Fruit fly (Drosophila melanogaster) whole organism, embryonic: ENCODE results near the gene CG3348.

ENCODE experiments used
- Adf1 ChIP-seq: fragments of 200-800 bp; sonication (Bioruptor generic); IDR thresholded peaks from 2 replicates; pipeline ENCODE4 v1.3.6; 2022; ENCODE audit warnings: missing biosample characterization, missing genetic modification characterization
- Antp ChIP-seq: fragments of 200-800 bp; sonication (Bioruptor generic); optimal IDR thresholded peaks from 3 replicates; lab custom pipeline; 2016; ENCODE audit warnings: missing biosample characterization, missing genetic modification characterization
- Bdp1 ChIP-seq: fragments of 200-800 bp; sonication (Bioruptor generic); optimal IDR thresholded peaks from 3 replicates; lab custom pipeline; 2016; ENCODE audit warnings: missing biosample characterization, missing genetic modification characterization
- CG13296 ChIP-seq: fragments of 200-800 bp; sonication (Bioruptor generic); optimal IDR thresholded peaks from 3 replicates; lab custom pipeline; 2018; ENCODE audit warnings: missing biosample characterization, mild to moderate bottlenecking, missing genetic modification characterization
- CG13894 ChIP-seq: fragments of 200-800 bp; sonication (Bioruptor generic); optimal IDR thresholded peaks from 3 replicates; lab custom pipeline; 2018; ENCODE audit warnings: missing biosample characterization, mild to moderate bottlenecking, missing genetic modification characterization, moderate library complexity
- CG17568 ChIP-seq: fragments of 200-800 bp; sonication (Bioruptor generic); optimal IDR thresholded peaks from 2 replicates; lab custom pipeline; 2018; ENCODE audit warnings: missing biosample characterization, mild to moderate bottlenecking, missing genetic modification characterization, moderate library complexity
- CG1832 ChIP-seq: fragments of 200-800 bp; sonication (Bioruptor generic); optimal IDR thresholded peaks from 2 replicates; lab custom pipeline; 2017; ENCODE audit warnings: missing biosample characterization, mild to moderate bottlenecking, missing genetic modification characterization, inconsistent platforms
- CG18599 ChIP-seq: fragments of 200-800 bp; sonication (Bioruptor generic); optimal IDR thresholded peaks from 3 replicates; lab custom pipeline; 2017; ENCODE audit warnings: missing biosample characterization, missing genetic modification characterization, mild to moderate bottlenecking, moderate library complexity, missing genetic modification reagents
- CG2889 ChIP-seq: fragments of 200-800 bp; sonication (Bioruptor generic); IDR thresholded peaks from 3 replicates; pipeline ENCODE4 v1.3.6; 2022; ENCODE audit warnings: missing biosample characterization, missing genetic modification characterization
- CG30431 ChIP-seq: fragments of 200-800 bp; sonication (Bioruptor generic); optimal IDR thresholded peaks from 2 replicates; lab custom pipeline; 2017; ENCODE audit warnings: missing biosample characterization, missing genetic modification characterization
- CG3281 ChIP-seq: fragments of 200-800 bp; sonication (Bioruptor generic); optimal IDR thresholded peaks from 3 replicates; lab custom pipeline; 2017; ENCODE audit warnings: missing biosample characterization, mild to moderate bottlenecking, missing genetic modification characterization
- CG3838 ChIP-seq: fragments of 200-800 bp; sonication (Bioruptor generic); optimal IDR thresholded peaks from 3 replicates; lab custom pipeline; 2016; ENCODE audit warnings: missing biosample characterization, missing genetic modification characterization
- CG6175 ChIP-seq: fragments of 200-800 bp; sonication (Bioruptor generic); IDR thresholded peaks from 3 replicates; pipeline ENCODE4 v1.3.6; 2022; ENCODE audit warnings: missing biosample characterization, missing genetic modification characterization
- CG7271 ChIP-seq: fragments of 200-800 bp; sonication (Bioruptor generic); optimal IDR thresholded peaks from 2 replicates; lab custom pipeline; 2018; ENCODE audit warnings: missing biosample characterization, mild to moderate bottlenecking, missing genetic modification characterization, moderate library complexity
- CG9609 ChIP-seq: fragments of 200-800 bp; sonication (Bioruptor generic); optimal IDR thresholded peaks from 3 replicates; lab custom pipeline; 2016; ENCODE audit warnings: missing biosample characterization, missing genetic modification characterization
- CG9876 ChIP-seq: fragments of 200-800 bp; sonication (Bioruptor generic); optimal IDR thresholded peaks from 2 replicates; lab custom pipeline; 2016; ENCODE audit warnings: missing biosample characterization, missing genetic modification characterization
- Dip2 ChIP-seq: fragments of 200-800 bp; sonication (Bioruptor generic); IDR thresholded peaks from 2 replicates; pipeline ENCODE4 v1.3.6; 2022; ENCODE audit warnings: missing biosample characterization, missing genetic modification characterization
- Dref ChIP-seq: fragments of 200-800 bp; sonication (Bioruptor generic); IDR thresholded peaks from 2 replicates; pipeline ENCODE4 v1.3.6; 2022; ENCODE audit warnings: missing biosample characterization, missing genetic modification characterization
- Drgx ChIP-seq: fragments of 200-800 bp; sonication (Bioruptor generic); IDR thresholded peaks from 2 replicates; pipeline ENCODE4 v1.3.6; 2022; ENCODE audit warnings: missing biosample characterization, missing genetic modification characterization
- Elba2 ChIP-seq: fragments of 200-800 bp; sonication (Bioruptor generic); optimal IDR thresholded peaks from 3 replicates; lab custom pipeline; 2016; ENCODE audit warnings: missing biosample characterization, missing genetic modification characterization
- H15 ChIP-seq: fragments of 200-800 bp; sonication (Bioruptor generic); IDR thresholded peaks from 3 replicates; pipeline ENCODE4 v1.3.6; 2022; ENCODE audit warnings: missing biosample characterization, missing genetic modification characterization
- Hmr ChIP-seq: fragments of 200-800 bp; sonication (Bioruptor generic); optimal IDR thresholded peaks from 3 replicates; lab custom pipeline; 2017; ENCODE audit warnings: mild to moderate bottlenecking, missing biosample characterization, missing genetic modification reagents, missing genetic modification characterization
- MESR4 ChIP-seq: fragments of 200-800 bp; sonication (Bioruptor generic); optimal IDR thresholded peaks from 2 replicates; lab custom pipeline; 2018; ENCODE audit warnings: missing biosample characterization, mild to moderate bottlenecking, missing genetic modification characterization, moderate library complexity
- NC2β ChIP-seq: fragments of 200-800 bp; sonication (Bioruptor generic); optimal IDR thresholded peaks from 2 replicates; lab custom pipeline; 2016; ENCODE audit warnings: missing biosample characterization, missing genetic modification characterization
- NFAT ChIP-seq: fragments of 200-800 bp; sonication (Bioruptor generic); IDR thresholded peaks from 2 replicates; pipeline ENCODE4 v1.3.6; 2022; ENCODE audit warnings: missing biosample characterization, missing genetic modification characterization
- Oaz ChIP-seq: fragments of 200-800 bp; sonication (Bioruptor generic); IDR thresholded peaks from 2 replicates; pipeline ENCODE4 v1.3.6; 2022; ENCODE audit warnings: missing biosample characterization, missing genetic modification characterization
- Ravus ChIP-seq: fragments of 200-800 bp; sonication (Bioruptor generic); IDR thresholded peaks from 2 replicates; pipeline ENCODE4 v1.3.6; 2022; ENCODE audit warnings: missing biosample characterization, missing genetic modification characterization
- ash1 ChIP-seq: fragments of 200-800 bp; sonication (Bioruptor generic); optimal IDR thresholded peaks from 2 replicates; lab custom pipeline; 2018; ENCODE audit warnings: missing biosample characterization, mild to moderate bottlenecking, missing genetic modification characterization
- btn ChIP-seq: fragments of 200-800 bp; sonication (Bioruptor generic); optimal IDR thresholded peaks from 2 replicates; lab custom pipeline; 2016; ENCODE audit warnings: missing biosample characterization, missing genetic modification characterization
- cad ChIP-seq: fragments of >200 bp; optimal IDR thresholded peaks from 2 replicates; lab custom pipeline; 2017; ENCODE audit warnings: missing biosample characterization, missing genetic modification characterization
- dan ChIP-seq: fragments of 200-800 bp; sonication (Bioruptor generic); IDR thresholded peaks from 2 replicates; pipeline ENCODE4 v1.3.6; 2022; ENCODE audit warnings: missing biosample characterization, missing genetic modification characterization
- dmrt99B ChIP-seq: fragments of 200-800 bp; sonication (Bioruptor generic); optimal IDR thresholded peaks from 2 replicates; lab custom pipeline; 2018; ENCODE audit warnings: missing biosample characterization, mild to moderate bottlenecking, missing genetic modification characterization, moderate library complexity
- gcm2 ChIP-seq: fragments of 200-800 bp; sonication (Bioruptor generic); optimal IDR thresholded peaks from 2 replicates; lab custom pipeline; 2016; ENCODE audit warnings: missing biosample characterization, missing genetic modification characterization
- gro ChIP-seq: fragments of 200-800 bp; sonication (Bioruptor generic); optimal IDR thresholded peaks from 2 replicates; lab custom pipeline; 2016; ENCODE audit warnings: missing biosample characterization, missing genetic modification characterization
- kay ChIP-seq: fragments of 200-800 bp; sonication (Bioruptor generic); optimal IDR thresholded peaks from 2 replicates; lab custom pipeline; 2016; ENCODE audit warnings: missing biosample characterization, missing genetic modification characterization
- lov ChIP-seq, 2 experiments: fragments of 200-800 bp in 1 of 2; fragments of >200 bp in 1 of 2; sonication (Bioruptor generic) in 1 of 2; IDR thresholded peaks in 1 of 2; optimal IDR thresholded peaks in 1 of 2; 2 replicates in 1 of 2; 3 replicates in 1 of 2; pipeline versions ENCODE4 v1.3.6 to Lab custom; 2017 to 2022; ENCODE audit warnings: missing biosample characterization in 1 of 2, missing genetic modification characterization in 1 of 2
- maf-S ChIP-seq: fragments of 200-800 bp; sonication (Bioruptor generic); optimal IDR thresholded peaks from 2 replicates; lab custom pipeline; 2016; ENCODE audit warnings: missing biosample characterization, missing genetic modification characterization
- pros ChIP-seq: fragments of 200-800 bp; sonication (Bioruptor generic); optimal IDR thresholded peaks from 3 replicates; lab custom pipeline; 2019; ENCODE audit warnings: missing biosample characterization, mild to moderate bottlenecking, missing genetic modification characterization, moderate library complexity
- salm ChIP-seq: fragments of 200-800 bp; sonication (Bioruptor generic); optimal IDR thresholded peaks from 2 replicates; lab custom pipeline; 2018; ENCODE audit warnings: missing biosample characterization, mild to moderate bottlenecking, missing genetic modification characterization
- sc ChIP-seq, 3 experiments: fragments of >200 bp in 2 of 3; fragments of 200-800 bp in 1 of 3; sonication (Bioruptor generic) in 1 of 3; optimal IDR thresholded peaks; 2 replicates in 2 of 3; 3 replicates in 1 of 3; lab custom pipeline; 2017; ENCODE audit warnings: mild to moderate bottlenecking in 1 of 3, missing biosample characterization in 1 of 3, missing genetic modification characterization in 1 of 3, missing genetic modification reagents in 1 of 3
- schlank ChIP-seq: fragments of 200-800 bp; sonication (Bioruptor generic); optimal IDR thresholded peaks from 2 replicates; lab custom pipeline; 2018; ENCODE audit warnings: missing biosample characterization, mild to moderate bottlenecking, missing genetic modification characterization
- sim ChIP-seq: fragments of 200-800 bp; sonication (Bioruptor generic); IDR thresholded peaks from 2 replicates; pipeline ENCODE4 v1.3.6; 2022; ENCODE audit warnings: missing biosample characterization, missing genetic modification characterization
- stc ChIP-seq: fragments of 200-800 bp; sonication (Bioruptor generic); IDR thresholded peaks from 2 replicates; pipeline ENCODE4 v1.3.6; 2022; ENCODE audit warnings: missing biosample characterization, missing genetic modification characterization
- tio ChIP-seq: fragments of 200-800 bp; sonication (Bioruptor generic); optimal IDR thresholded peaks from 2 replicates; lab custom pipeline; 2017; ENCODE audit warnings: missing biosample characterization, missing genetic modification characterization, inconsistent platforms
- trem ChIP-seq: fragments of 200-800 bp; optimal IDR thresholded peaks from 3 replicates; lab custom pipeline; 2019; ENCODE audit warnings: missing biosample characterization, mild to moderate bottlenecking, missing genetic modification characterization, moderate library complexity
- trh ChIP-seq: fragments of 200-800 bp; sonication (Bioruptor generic); optimal IDR thresholded peaks from 2 replicates; lab custom pipeline; 2016; ENCODE audit warnings: missing biosample characterization, missing genetic modification characterization
- unpg ChIP-seq: fragments of 200-800 bp; sonication (Bioruptor generic); optimal IDR thresholded peaks from 3 replicates; lab custom pipeline; 2018; ENCODE audit warnings: missing biosample characterization, mild to moderate bottlenecking, missing genetic modification characterization, moderate library complexity
- vfl ChIP-seq: fragments of 200-800 bp; sonication (Bioruptor generic); optimal IDR thresholded peaks from 2 replicates; lab custom pipeline; 2016; ENCODE audit warnings: missing biosample characterization, missing genetic modification characterization
- zen ChIP-seq: fragments of 200-800 bp; sonication (Bioruptor generic); optimal IDR thresholded peaks from 3 replicates; lab custom pipeline; 2018; ENCODE audit warnings: missing biosample characterization, mild to moderate bottlenecking, missing genetic modification characterization, moderate library complexity

The CG3348 gene

dm6 chr3R:27281022-27281810, 10.8 kb downstream of the CG3348 start (continued):
- peak; percentile 89 for TF ChIP-seq trem (tag; lab: Kevin White, UChicago)
- TF ChIP-seq Dip2: peak; percentile 50; the same call in 1 of the 2 replicates
- TF ChIP-seq CG9876 (GFP tag; lab: Kevin White, UChicago): peak; percentile 90
- peak; percentile 90 for TF ChIP-seq CG13296 (GFP tag; lab: Kevin White, UChicago)
- TF ChIP-seq Antp (GFP tag; lab: Kevin White, UChicago): peak; percentile 97
- TF ChIP-seq btn (GFP tag; lab: Kevin White, UChicago): peak; percentile 92
- peak; percentile 63 for TF ChIP-seq MESR4 (GFP tag; lab: Kevin White, UChicago)
- peak; percentile 98 for TF ChIP-seq Hmr (GFP tag; lab: Kevin White, UChicago)
- TF ChIP-seq sim (GFP tag; lab: Robert Waterston, UW): peak; percentile 91
- no peak for TF ChIP-seq cad (GFP tag; lab: Kevin White, UChicago)
- peak; percentile 88 for TF ChIP-seq maf-S (GFP tag; lab: Kevin White, UChicago)
- peak; percentile 89 for TF ChIP-seq salm (tag; lab: Kevin White, UChicago)
- peak; percentile 96 for TF ChIP-seq pros (GFP tag; lab: Kevin White, UChicago)
- TF ChIP-seq unpg (GFP tag; lab: Kevin White, UChicago): peak; percentile 96
- peak; percentile 91 for TF ChIP-seq kay
- peak; percentile 92 for TF ChIP-seq gro (GFP tag; lab: Kevin White, UChicago)
- TF ChIP-seq dan (GFP tag; lab: Robert Waterston, UW): no peak; the same call in 1 of the 2 replicates
- peak; percentile 76 for TF ChIP-seq zen
- TF ChIP-seq CG1832: peak; percentile 35
- peak; percentile 98 for TF ChIP-seq CG18599 (GFP tag; lab: Kevin White, UChicago)
- TF ChIP-seq CG7271 (tag; lab: Kevin White, UChicago): peak; percentile 27
- peak; percentile 97 for TF ChIP-seq dmrt99B (tag; lab: Kevin White, UChicago)
- TF ChIP-seq tio: peak; percentile 89
- TF ChIP-seq Adf1: peak; percentile 84
- TF ChIP-seq CG6175: peak; percentile 93
- TF ChIP-seq trh (GFP tag; lab: Kevin White, UChicago): peak; percentile 81
- TF ChIP-seq Bdp1 (GFP tag; lab: Kevin White, UChicago): peak; percentile 89
- peak; percentile 96 for TF ChIP-seq Oaz
- peak; percentile 92 for TF ChIP-seq Ravus (GFP tag; lab: Robert Waterston, UW)
- peak; percentile 86 for TF ChIP-seq CG3838 (GFP tag; lab: Kevin White, UChicago)
- TF ChIP-seq CG3281 (GFP tag; lab: Kevin White, UChicago): peak; percentile 96
- TF ChIP-seq NC2β (GFP tag; lab: Kevin White, UChicago): peak; percentile 92
- no peak for TF ChIP-seq lov (optimal IDR thresholded peaks at IDR 0.05; lab: Kevin White, UChicago)
- TF ChIP-seq lov (GFP tag; IDR thresholded peaks at IDR 0.05; lab: Robert Waterston, UW): peak; percentile 97
- peak; percentile 97 for TF ChIP-seq CG30431 (GFP tag; lab: Kevin White, UChicago)
- peak; percentile 98 for TF ChIP-seq Drgx (GFP tag; lab: Robert Waterston, UW)
- TF ChIP-seq schlank: peak; percentile 96
- peak; percentile 97 for TF ChIP-seq H15 (GFP tag; lab: Robert Waterston, UW)
- TF ChIP-seq CG9609 (GFP tag; lab: Kevin White, UChicago): peak; percentile 97
- TF ChIP-seq sc (optimal IDR thresholded peaks at IDR 0.05; lab: Kevin White, UChicago): no peak
- TF ChIP-seq sc (GFP tag; optimal IDR thresholded peaks at IDR 0.05; lab: Kevin White, UChicago): peak; percentile 90
- peak; percentile 94 for TF ChIP-seq vfl (GFP tag; lab: Kevin White, UChicago)
- TF ChIP-seq ash1 (GFP tag; lab: Kevin White, UChicago): no peak
- TF ChIP-seq gcm2 (GFP tag; lab: Kevin White, UChicago): peak; percentile 89
- TF ChIP-seq NFAT (GFP tag; lab: Robert Waterston, UW): peak; percentile 97
- TF ChIP-seq stc: peak; percentile 97
- TF ChIP-seq CG17568 (GFP tag; lab: Kevin White, UChicago): peak; percentile 90
- TF ChIP-seq CG13894: peak; percentile 90
- TF ChIP-seq Elba2 (GFP tag; lab: Kevin White, UChicago): no peak
- 0 out of 2 replicates have a peak, but pooled peaks have one; percentile 32 for TF ChIP-seq Dref (GFP tag; lab: Robert Waterston, UW)
- peak; percentile 97 for TF ChIP-seq CG2889
